Fruit fly (Drosophila melanogaster) whole organism, embryonic: ENCODE data around the gene Ipo9.

ENCODE experiments used
- BEAF-32 ChIP-seq: fragments of 200-800 bp; sonication (Bioruptor generic); optimal IDR thresholded peaks from 3 replicates; lab custom pipeline; 2017; ENCODE audit warnings: missing biosample characterization, missing genetic modification characterization, mild to moderate bottlenecking, moderate library complexity, missing genetic modification reagents
- Bgb ChIP-seq: fragments of 200-800 bp; sonication (Bioruptor generic); IDR thresholded peaks from 2 replicates; pipeline ENCODE4 v1.3.6; 2022; ENCODE audit warnings: missing biosample characterization, missing genetic modification characterization; ENCODE audit not compliant: partially characterized antibody
- CG10267 ChIP-seq: fragments of 200-800 bp; sonication (Bioruptor generic); optimal IDR thresholded peaks from 2 replicates; lab custom pipeline; 2018; ENCODE audit warnings: missing biosample characterization, mild to moderate bottlenecking, missing genetic modification characterization, moderate library complexity
- CG13287 ChIP-seq: fragments of 200-800 bp; sonication (Bioruptor generic); IDR thresholded peaks from 2 replicates; pipeline ENCODE4 v1.3.6; 2022; ENCODE audit warnings: missing biosample characterization, missing genetic modification characterization; ENCODE audit not compliant: partially characterized antibody
- CG14014 ChIP-seq: fragments of 200-800 bp; sonication (Bioruptor generic); IDR thresholded peaks from 2 replicates; pipeline ENCODE4 v1.3.6; 2022; ENCODE audit warnings: missing biosample characterization, missing genetic modification characterization
- CG15514 ChIP-seq: fragments of 200-800 bp; sonication (Bioruptor generic); optimal IDR thresholded peaks from 3 replicates; lab custom pipeline; 2017; ENCODE audit warnings: missing biosample characterization, missing genetic modification characterization, mild to moderate bottlenecking, moderate library complexity, missing genetic modification reagents
- CG17359 ChIP-seq: fragments of 200-800 bp; sonication (Bioruptor generic); optimal IDR thresholded peaks from 3 replicates; lab custom pipeline; 2018; ENCODE audit warnings: missing biosample characterization, mild to moderate bottlenecking, missing genetic modification characterization, moderate library complexity
- CG2120 ChIP-seq: fragments of 200-800 bp; sonication (Bioruptor generic); optimal IDR thresholded peaks from 3 replicates; lab custom pipeline; 2016; ENCODE audit warnings: missing biosample characterization, missing genetic modification characterization
- CG30431 ChIP-seq: fragments of 200-800 bp; sonication (Bioruptor generic); optimal IDR thresholded peaks from 2 replicates; lab custom pipeline; 2017; ENCODE audit warnings: missing biosample characterization, missing genetic modification characterization
- CG32532 ChIP-seq: fragments of 200-800 bp; sonication (Bioruptor generic); IDR thresholded peaks from 2 replicates; pipeline ENCODE4 v1.3.6; 2022; ENCODE audit warnings: missing biosample characterization, missing genetic modification characterization
- CG34224 ChIP-seq: fragments of 200-800 bp; sonication (Bioruptor generic); IDR thresholded peaks from 3 replicates; pipeline ENCODE4 v1.3.6; 2022; ENCODE audit warnings: missing biosample characterization, missing genetic modification characterization; ENCODE audit not compliant: partially characterized antibody
- CG7839 ChIP-seq: fragments of 200-800 bp; sonication (Bioruptor generic); optimal IDR thresholded peaks from 3 replicates; lab custom pipeline; 2018; ENCODE audit warnings: missing biosample characterization, mild to moderate bottlenecking, missing genetic modification characterization, moderate library complexity
- CG8765 ChIP-seq: fragments of 200-800 bp; sonication (Bioruptor generic); IDR thresholded peaks from 2 replicates; pipeline ENCODE4 v1.3.6; 2022; ENCODE audit warnings: missing biosample characterization, missing genetic modification characterization
- CG9932 ChIP-seq: fragments of 200-800 bp; sonication (Bioruptor generic); IDR thresholded peaks from 2 replicates; pipeline ENCODE4 v1.3.6; 2022; ENCODE audit warnings: missing biosample characterization, missing genetic modification characterization
- Dll ChIP-seq: fragments of 200-800 bp; sonication (Bioruptor generic); IDR thresholded peaks from 4 replicates; pipeline ENCODE4 v1.3.6; 2022; ENCODE audit warnings: missing biosample characterization, missing genetic modification characterization; ENCODE audit not compliant: partially characterized antibody
- Dp ChIP-seq: fragments of 200-800 bp; sonication (Bioruptor generic); optimal IDR thresholded peaks from 2 replicates; lab custom pipeline; 2018; ENCODE audit warnings: missing biosample characterization, mild to moderate bottlenecking, missing genetic modification characterization, moderate library complexity
- Dref ChIP-seq: fragments of 200-800 bp; sonication (Bioruptor generic); IDR thresholded peaks from 2 replicates; pipeline ENCODE4 v1.3.6; 2022; ENCODE audit warnings: missing biosample characterization, missing genetic modification characterization
- E2f2 ChIP-seq: fragments of 200-800 bp; sonication (Bioruptor generic); IDR thresholded peaks from 2 replicates; pipeline ENCODE4 v1.3.6; 2022; ENCODE audit warnings: missing biosample characterization, missing genetic modification characterization
- Gug ChIP-seq: fragments of 200-800 bp; sonication (Bioruptor generic); IDR thresholded peaks from 4 replicates; pipeline ENCODE4 v1.3.6; 2022; ENCODE audit warnings: missing biosample characterization, missing genetic modification characterization
- MBD-R2 ChIP-seq: fragments of 200-800 bp; sonication (Bioruptor generic); IDR thresholded peaks from 2 replicates; pipeline ENCODE4 v1.3.6; 2022; ENCODE audit warnings: missing biosample characterization, missing genetic modification characterization
- MESR4 ChIP-seq: fragments of 200-800 bp; sonication (Bioruptor generic); optimal IDR thresholded peaks from 2 replicates; lab custom pipeline; 2018; ENCODE audit warnings: missing biosample characterization, mild to moderate bottlenecking, missing genetic modification characterization, moderate library complexity
- Med ChIP-seq: fragments of 200-800 bp; sonication (Bioruptor generic); peaks from one replicate; lab custom pipeline; 2016; ENCODE audit warnings: missing biosample characterization, missing genetic modification characterization, mild to moderate bottlenecking, inconsistent platforms, moderate library complexity
- Scr ChIP-seq: fragments of 200-800 bp; sonication (Bioruptor generic); IDR thresholded peaks from 2 replicates; pipeline ENCODE4 v1.3.6; 2022; ENCODE audit warnings: missing biosample characterization, missing genetic modification characterization; ENCODE audit not compliant: partially characterized antibody
- Spps ChIP-seq: fragments of 200-800 bp; sonication (Bioruptor generic); optimal IDR thresholded peaks from 2 replicates; lab custom pipeline; 2018; ENCODE audit warnings: missing biosample characterization, mild to moderate bottlenecking, missing genetic modification characterization
- Sry-δ ChIP-seq: fragments of 200-800 bp; sonication (Bioruptor generic); optimal IDR thresholded peaks from 2 replicates; lab custom pipeline; 2016; ENCODE audit warnings: missing biosample characterization, missing genetic modification characterization
- Ssrp ChIP-seq: fragments of 200-800 bp; sonication (Bioruptor generic); optimal IDR thresholded peaks from 2 replicates; lab custom pipeline; 2018; ENCODE audit warnings: missing biosample characterization, mild to moderate bottlenecking, missing genetic modification characterization, moderate library complexity
- TFAM ChIP-seq: fragments of 200-800 bp; sonication (Bioruptor generic); optimal IDR thresholded peaks from 2 replicates; lab custom pipeline; 2017; ENCODE audit warnings: missing biosample characterization, missing genetic modification characterization, inconsistent platforms
- amos ChIP-seq: fragments of 200-800 bp; sonication (Bioruptor generic); IDR thresholded peaks from 2 replicates; pipeline ENCODE4 v1.3.6; 2022; ENCODE audit warnings: missing biosample characterization, missing genetic modification characterization; ENCODE audit not compliant: partially characterized antibody
- ash1 ChIP-seq: fragments of 200-800 bp; sonication (Bioruptor generic); optimal IDR thresholded peaks from 2 replicates; lab custom pipeline; 2018; ENCODE audit warnings: missing biosample characterization, mild to moderate bottlenecking, missing genetic modification characterization
- bigmax ChIP-seq: fragments of 200-800 bp; sonication (Bioruptor generic); optimal IDR thresholded peaks from 2 replicates; lab custom pipeline; 2018; ENCODE audit warnings: missing biosample characterization, mild to moderate bottlenecking, missing genetic modification characterization
- crp ChIP-seq, 2 experiments: fragments of 200-800 bp; sonication (Bioruptor generic); optimal IDR thresholded peaks; 2 replicates in 1 of 2; 3 replicates in 1 of 2; lab custom pipeline; 2017; ENCODE audit warnings: missing biosample characterization in 2 of 2, missing genetic modification characterization in 2 of 2, mild to moderate bottlenecking in 1 of 2, moderate library complexity in 1 of 2
- dm ChIP-seq: fragments of 200-800 bp; sonication (Bioruptor generic); optimal IDR thresholded peaks from 3 replicates; lab custom pipeline; 2016; ENCODE audit warnings: missing biosample characterization, missing genetic modification characterization
- grn ChIP-seq: fragments of 200-800 bp; sonication (Bioruptor generic); optimal IDR thresholded peaks from 3 replicates; lab custom pipeline; 2017; ENCODE audit warnings: missing biosample characterization, missing genetic modification characterization
- mam ChIP-seq: fragments of 200-800 bp; sonication (Bioruptor generic); optimal IDR thresholded peaks from 3 replicates; lab custom pipeline; 2016; ENCODE audit warnings: missing biosample characterization, missing genetic modification characterization
- mld ChIP-seq: fragments of 200-800 bp; sonication (Bioruptor generic); IDR thresholded peaks from 3 replicates; pipeline ENCODE4 v1.3.6; 2022; ENCODE audit warnings: missing biosample characterization, missing genetic modification characterization; ENCODE audit not compliant: partially characterized antibody
- pzg ChIP-seq: fragments of 200-800 bp; sonication (Bioruptor generic); optimal IDR thresholded peaks from 3 replicates; lab custom pipeline; 2018; ENCODE audit warnings: missing biosample characterization, mild to moderate bottlenecking, missing genetic modification characterization, moderate library complexity
- ranshi ChIP-seq: fragments of 200-800 bp; sonication (Bioruptor generic); IDR thresholded peaks from 2 replicates; pipeline ENCODE4 v1.3.6; 2022; ENCODE audit warnings: missing biosample characterization, missing genetic modification characterization
- rib ChIP-seq: fragments of 200-800 bp; sonication (Bioruptor generic); IDR thresholded peaks from 2 replicates; pipeline ENCODE4 v1.3.6; 2022; ENCODE audit warnings: missing biosample characterization, missing genetic modification characterization
- row ChIP-seq: fragments of 200-800 bp; sonication (Bioruptor generic); IDR thresholded peaks from 3 replicates; pipeline ENCODE4 v1.3.6; 2022; ENCODE audit warnings: missing biosample characterization, missing genetic modification characterization
- slbo ChIP-seq: fragments of 200-800 bp; sonication (Bioruptor generic); IDR thresholded peaks from 2 replicates; pipeline ENCODE4 v1.3.6; 2022; ENCODE audit warnings: missing biosample characterization, missing genetic modification characterization
- slou ChIP-seq: fragments of 200-800 bp; sonication (Bioruptor generic); optimal IDR thresholded peaks from 3 replicates; lab custom pipeline; 2016; ENCODE audit warnings: missing biosample characterization, missing genetic modification characterization
- slp2 ChIP-seq: fragments of 200-800 bp; sonication (Bioruptor generic); optimal IDR thresholded peaks from 2 replicates; lab custom pipeline; 2016; ENCODE audit warnings: missing biosample characterization, missing genetic modification characterization
- stwl ChIP-seq: fragments of 200-800 bp; sonication (Bioruptor generic); optimal IDR thresholded peaks from 3 replicates; lab custom pipeline; 2018; ENCODE audit warnings: missing biosample characterization, mild to moderate bottlenecking, missing genetic modification characterization, moderate library complexity
- trem ChIP-seq: fragments of 200-800 bp; optimal IDR thresholded peaks from 3 replicates; lab custom pipeline; 2019; ENCODE audit warnings: missing biosample characterization, mild to moderate bottlenecking, missing genetic modification characterization, moderate library complexity
- unc-4 ChIP-seq: fragments of 200-800 bp; sonication (Bioruptor generic); IDR thresholded peaks from 2 replicates; pipeline ENCODE4 v1.3.6; 2022; ENCODE audit warnings: missing biosample characterization, missing genetic modification characterization; ENCODE audit not compliant: partially characterized antibody
- vvl ChIP-seq: fragments of 200-800 bp; sonication (Bioruptor generic); IDR thresholded peaks from 2 replicates; pipeline ENCODE4 v1.3.6; 2022; ENCODE audit warnings: missing biosample characterization, missing genetic modification characterization
- z ChIP-seq: fragments of 200-800 bp; sonication (Bioruptor generic); IDR thresholded peaks from 3 replicates; pipeline ENCODE4 v1.3.6; 2022; ENCODE audit warnings: missing biosample characterization, missing genetic modification characterization

The Ipo9 gene

DNA sequence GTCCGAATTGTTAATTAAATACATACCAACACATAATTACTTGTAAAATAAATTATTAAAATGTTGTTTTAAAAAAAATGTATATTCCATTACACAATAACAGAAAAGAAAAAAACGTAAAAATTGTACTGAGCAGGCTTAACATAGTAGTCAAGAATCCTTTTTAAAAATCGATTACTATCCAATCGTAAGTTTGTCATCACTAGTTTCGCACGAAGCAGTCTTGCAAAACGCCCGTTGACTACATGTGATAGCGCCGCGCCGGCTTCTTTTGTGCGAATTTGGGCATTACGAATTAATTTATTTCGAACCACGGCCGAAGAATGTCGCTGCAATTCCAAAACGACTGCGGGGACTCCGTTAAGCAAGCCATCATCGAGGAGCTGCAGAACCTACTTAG lies at the start of gene Ipo9:
Gene Ipo9 (plus strand): TSS at position 152 of the 400 bp plus-strand sequence.
- TF ChIP-seq CG9932 (peak; percentile 14; the same call in 1 of the 2 replicates), E2f2 (GFP tag; lab: Robert Waterston, UW) (peak; percentile 79), crp (GFP tag; optimal IDR thresholded peaks at IDR 0.05; lab: Kevin White, UChicago) (peak in 1 of 2 experiments; percentile 37), CG32532 (GFP tag; lab: Robert Waterston, UW) (peak; percentile 22; the same call in 1 of the 2 replicates), Spps (tag; lab: Kevin White, UChicago) (no peak), row (GFP tag; lab: Robert Waterston, UW) (peak; percentile 27; the same call in 2 of the 3 replicates), amos (GFP tag; lab: Robert Waterston, UW) (peak; percentile 40; the same call in 1 of the 2 replicates), Med (peak; percentile 70), MBD-R2 (GFP tag; lab: Robert Waterston, UW) (peak; percentile 84), ranshi (GFP tag; lab: Robert Waterston, UW) (no peak), CG8765 (GFP tag; lab: Robert Waterston, UW) (no peak), Ssrp (tag; lab: Kevin White, UChicago) (no peak), Bgb (GFP tag; lab: Robert Waterston, UW) (0 out of 2 replicates have a peak, but pooled peaks have one; percentile 8), stwl (tag; lab: Kevin White, UChicago) (peak; percentile 41), Dll (GFP tag; lab: Robert Waterston, UW) (0 out of 4 replicates have a peak, but pooled peaks have one; percentile 21), CG15514 (peak; percentile 21), slou (GFP tag; lab: Kevin White, UChicago) (no peak), CG2120 (GFP tag; lab: Kevin White, UChicago) (peak; percentile 28), BEAF-32 (GFP tag; lab: Kevin White, UChicago) (peak; percentile 38), pzg (GFP tag; lab: Kevin White, UChicago) (peak; percentile 46), Scr (GFP tag; lab: Robert Waterston, UW) (0 out of 2 replicates have a peak, but pooled peaks have one; percentile 34), slp2 (GFP tag; lab: Kevin White, UChicago) (no peak), ash1 (GFP tag; lab: Kevin White, UChicago) (no peak), Dref (GFP tag; lab: Robert Waterston, UW) (peak; percentile 65), Sry-δ (GFP tag; lab: Kevin White, UChicago) (peak; percentile 73), TFAM (no peak), CG30431 (GFP tag; lab: Kevin White, UChicago) (no peak), Dp (GFP tag; lab: Kevin White, UChicago) (peak; percentile 61), mam (peak; percentile 7), slbo (0 out of 2 replicates have a peak, but pooled peaks have one; percentile 20), bigmax (GFP tag; lab: Kevin White, UChicago) (no peak), Gug (GFP tag; lab: Robert Waterston, UW) (no peak), z (GFP tag; lab: Robert Waterston, UW) (0 out of 3 replicates have a peak, but pooled peaks have one; percentile 13), vvl (GFP tag; lab: Robert Waterston, UW) (0 out of 2 replicates have a peak, but pooled peaks have one; percentile 16), mld (GFP tag; lab: Robert Waterston, UW) (0 out of 3 replicates have a peak, but pooled peaks have one; percentile 18), dm (GFP tag; lab: Kevin White, UChicago) (peak; percentile 43), MESR4 (GFP tag; lab: Kevin White, UChicago) (peak; percentile 27), CG7839 (tag; lab: Kevin White, UChicago) (no peak), rib (GFP tag; lab: Robert Waterston, UW) (peak; percentile 79; the same call in 1 of the 2 replicates), CG14014 (no peak), CG34224 (peak; percentile 30; the same call in 1 of the 3 replicates), CG10267 (tag; lab: Kevin White, UChicago) (peak; percentile 78), grn (no peak), CG13287 (peak; percentile 44), CG17359 (tag; lab: Kevin White, UChicago) (peak; percentile 74), trem (tag; lab: Kevin White, UChicago) (peak; percentile 12), unc-4 (0 out of 2 replicates have a peak, but pooled peaks have one; percentile 33)
